Fruit fly (Drosophila melanogaster): ENCODE data around the gene ncd.

dm6 chr3R:29772090-29772794 lies 34.7 kb downstream of the ncd start:
- TF ChIP-seq CG6254 (GFP tag; optimal IDR thresholded peaks at IDR 0.05) (no peak), psq (GFP tag; optimal IDR thresholded peaks at IDR 0.05) (peak; percentile 89), CG13424 (tag; optimal IDR thresholded peaks at IDR 0.05) (peak; percentile 15), h (optimal IDR thresholded peaks at IDR 0.05) (no peak)

Measured in whole organism, embryonic.